Fruit fly (Drosophila melanogaster) whole organism, embryonic: ENCODE data around the gene CG13077.
A peak's percentile ranks its signal among the peaks of the same experiment; 100 is the strongest.

ENCODE experiments used
- Abd-B ChIP-seq: fragments of 200-800 bp; sonication (Bioruptor generic); optimal IDR thresholded peaks from 2 replicates; lab custom pipeline; 2018; ENCODE audit warnings: missing biosample characterization, mild to moderate bottlenecking, missing genetic modification characterization, moderate library complexity
- Atf3 ChIP-seq: fragments of 200-800 bp; sonication (Bioruptor generic); optimal IDR thresholded peaks from 3 replicates; lab custom pipeline; 2016; ENCODE audit warnings: missing biosample characterization, missing genetic modification characterization
- BtbVII ChIP-seq: fragments of 200-800 bp; sonication (Bioruptor generic); optimal IDR thresholded peaks from 3 replicates; lab custom pipeline; 2017; ENCODE audit warnings: missing biosample characterization, mild to moderate bottlenecking, missing genetic modification characterization
- CG12071 ChIP-seq: fragments of 200-800 bp; sonication (Bioruptor generic); optimal IDR thresholded peaks from 3 replicates; lab custom pipeline; 2018; ENCODE audit warnings: missing biosample characterization, mild to moderate bottlenecking, missing genetic modification characterization
- CG14441 ChIP-seq: fragments of 200-800 bp; sonication (Bioruptor generic); IDR thresholded peaks from 2 replicates; pipeline ENCODE4 v1.3.6; 2022; ENCODE audit warnings: missing biosample characterization, missing genetic modification characterization
- CG15073 ChIP-seq: fragments of 200-800 bp; sonication (Bioruptor generic); optimal IDR thresholded peaks from 2 replicates; lab custom pipeline; 2016; ENCODE audit warnings: missing biosample characterization, missing genetic modification characterization
- CG17829 ChIP-seq: fragments of 200-800 bp; optimal IDR thresholded peaks from 2 replicates; lab custom pipeline; 2019; ENCODE audit warnings: missing biosample characterization, mild to moderate bottlenecking, missing genetic modification characterization, moderate library complexity
- CG18262 ChIP-seq: fragments of 200-800 bp; optimal IDR thresholded peaks from 3 replicates; lab custom pipeline; 2019; ENCODE audit warnings: missing biosample characterization, mild to moderate bottlenecking, missing genetic modification characterization, moderate library complexity
- CG18619 ChIP-seq: fragments of 200-800 bp; sonication (Bioruptor generic); optimal IDR thresholded peaks from 3 replicates; lab custom pipeline; 2017; ENCODE audit warnings: missing biosample characterization, mild to moderate bottlenecking, missing genetic modification characterization
- CG2116 ChIP-seq: fragments of 200-800 bp; sonication (Bioruptor generic); optimal IDR thresholded peaks from 3 replicates; lab custom pipeline; 2018; ENCODE audit warnings: missing biosample characterization, mild to moderate bottlenecking, missing genetic modification characterization
- CG5953 ChIP-seq: fragments of 200-800 bp; sonication (Bioruptor generic); IDR thresholded peaks from 2 replicates; pipeline ENCODE4 v1.3.6; 2022; ENCODE audit warnings: missing biosample characterization, missing genetic modification characterization
- CG6683 ChIP-seq: fragments of 200-800 bp; sonication (Bioruptor generic); optimal IDR thresholded peaks from 2 replicates; lab custom pipeline; 2017; ENCODE audit warnings: missing biosample characterization, mild to moderate bottlenecking, missing genetic modification characterization, missing genetic modification reagents
- CG8478 ChIP-seq: fragments of >200 bp; optimal IDR thresholded peaks from 2 replicates; lab custom pipeline; 2018
- CG8944 ChIP-seq: fragments of 200-800 bp; sonication (Bioruptor generic); optimal IDR thresholded peaks from 3 replicates; lab custom pipeline; 2016; ENCODE audit warnings: missing biosample characterization, missing genetic modification characterization
- CHES-1-like ChIP-seq: fragments of 200-800 bp; sonication (Bioruptor generic); optimal IDR thresholded peaks from 2 replicates; lab custom pipeline; 2016; ENCODE audit warnings: missing biosample characterization, missing genetic modification characterization
- Chrac-16 ChIP-seq: fragments of 200-800 bp; sonication (Bioruptor generic); optimal IDR thresholded peaks from 3 replicates; lab custom pipeline; 2016; ENCODE audit warnings: missing biosample characterization, missing genetic modification characterization
- Dll ChIP-seq: fragments of 200-800 bp; sonication (Bioruptor generic); IDR thresholded peaks from 4 replicates; pipeline ENCODE4 v1.3.6; 2022; ENCODE audit warnings: missing biosample characterization, missing genetic modification characterization; ENCODE audit not compliant: partially characterized antibody
- Drgx ChIP-seq: fragments of 200-800 bp; sonication (Bioruptor generic); IDR thresholded peaks from 2 replicates; pipeline ENCODE4 v1.3.6; 2022; ENCODE audit warnings: missing biosample characterization, missing genetic modification characterization
- Hey ChIP-seq: fragments of 200-800 bp; sonication (Bioruptor generic); optimal IDR thresholded peaks from 3 replicates; lab custom pipeline; 2018; ENCODE audit warnings: missing biosample characterization, mild to moderate bottlenecking, missing genetic modification characterization
- HmgD ChIP-seq: fragments of 200-800 bp; sonication (Bioruptor generic); optimal IDR thresholded peaks from 3 replicates; lab custom pipeline; 2016; ENCODE audit warnings: missing biosample characterization, missing genetic modification characterization
- Hr51 ChIP-seq, 2 experiments: fragments of 200-800 bp; sonication (Bioruptor generic); optimal IDR thresholded peaks; 2 replicates in 1 of 2; 3 replicates in 1 of 2; lab custom pipeline; 2016 to 2018; ENCODE audit warnings: missing biosample characterization in 2 of 2, missing genetic modification characterization in 2 of 2, mild to moderate bottlenecking in 1 of 2, moderate library complexity in 1 of 2
- Jarid2 ChIP-seq: fragments of 200-800 bp; sonication (Bioruptor generic); optimal IDR thresholded peaks from 3 replicates; lab custom pipeline; 2017; ENCODE audit warnings: mild to moderate bottlenecking, missing biosample characterization, missing genetic modification reagents, missing genetic modification characterization
- Mes4 ChIP-seq: fragments of 200-800 bp; sonication (Bioruptor generic); optimal IDR thresholded peaks from 2 replicates; lab custom pipeline; 2016; ENCODE audit warnings: missing biosample characterization, missing genetic modification characterization
- Neu2 ChIP-seq: fragments of 200-800 bp; sonication (Bioruptor generic); optimal IDR thresholded peaks from 3 replicates; lab custom pipeline; 2016; ENCODE audit warnings: missing biosample characterization, missing genetic modification characterization, borderline replicate concordance
- Nf-YC ChIP-seq: fragments of 200-800 bp; optimal IDR thresholded peaks from 3 replicates; lab custom pipeline; 2019; ENCODE audit warnings: missing biosample characterization, mild to moderate bottlenecking, missing genetic modification characterization, moderate library complexity
- Poxn ChIP-seq: fragments of 200-800 bp; sonication (Bioruptor generic); IDR thresholded peaks from 2 replicates; pipeline ENCODE4 v1.3.6; 2022; ENCODE audit warnings: missing biosample characterization, missing genetic modification characterization
- Sin3A ChIP-seq: fragments of >200 bp; optimal IDR thresholded peaks from 2 replicates; lab custom pipeline; 2018
- Sox100B ChIP-seq: fragments of 200-800 bp; sonication (Bioruptor generic); optimal IDR thresholded peaks from 3 replicates; lab custom pipeline; 2018; ENCODE audit warnings: missing biosample characterization, mild to moderate bottlenecking, missing genetic modification characterization
- Usf ChIP-seq: fragments of 200-800 bp; sonication (Bioruptor generic); optimal IDR thresholded peaks from 2 replicates; lab custom pipeline; 2017; ENCODE audit warnings: missing genotype, missing biosample characterization, missing genetic modification characterization
- ab ChIP-seq: fragments of 200-800 bp; sonication (Bioruptor generic); optimal IDR thresholded peaks from 2 replicates; lab custom pipeline; 2016; ENCODE audit warnings: missing biosample characterization, missing genetic modification characterization
- cas ChIP-seq: fragments of 200-800 bp; sonication (Bioruptor generic); IDR thresholded peaks from 2 replicates; pipeline ENCODE4 v1.3.6; 2022; ENCODE audit warnings: missing biosample characterization, missing genetic modification characterization
- ems ChIP-seq: fragments of 200-800 bp; sonication (Bioruptor generic); optimal IDR thresholded peaks from 3 replicates; lab custom pipeline; 2016; ENCODE audit warnings: missing biosample characterization, missing genetic modification characterization
- en ChIP-seq: fragments of 200-800 bp; sonication (Bioruptor generic); optimal IDR thresholded peaks from 2 replicates; lab custom pipeline; 2016; ENCODE audit warnings: missing biosample characterization, missing genetic modification characterization
- esg ChIP-seq: fragments of 200-800 bp; sonication (Bioruptor generic); conservative IDR thresholded peaks from 2 replicates; pipeline ENCODE4 v1.3.6; 2022; ENCODE audit warnings: missing biosample characterization, missing genetic modification characterization
- fd64A ChIP-seq: fragments of 200-800 bp; sonication (Bioruptor generic); optimal IDR thresholded peaks from 3 replicates; lab custom pipeline; 2018; ENCODE audit warnings: missing biosample characterization, mild to moderate bottlenecking, missing genetic modification characterization
- gcm ChIP-seq: fragments of 200-800 bp; sonication (Bioruptor generic); optimal IDR thresholded peaks from 2 replicates; lab custom pipeline; 2019; ENCODE audit warnings: missing biosample characterization, mild to moderate bottlenecking, missing genetic modification characterization, moderate library complexity
- gsb ChIP-seq: fragments of 200-800 bp; sonication (Bioruptor generic); IDR thresholded peaks from 2 replicates; pipeline ENCODE4 v1.3.6; 2022; ENCODE audit warnings: missing biosample characterization, missing genetic modification characterization
- jumu ChIP-seq: fragments of 200-800 bp; sonication (Bioruptor generic); optimal IDR thresholded peaks from 3 replicates; lab custom pipeline; 2016; ENCODE audit warnings: missing biosample characterization, missing genetic modification characterization
- lmd ChIP-seq: fragments of 200-800 bp; sonication (Bioruptor generic); IDR thresholded peaks from 2 replicates; pipeline ENCODE4 v1.3.6; 2022; ENCODE audit warnings: missing biosample characterization, missing genetic modification characterization
- nerfin-2 ChIP-seq: fragments of 200-800 bp; sonication (Bioruptor generic); IDR thresholded peaks from 2 replicates; pipeline ENCODE4 v1.3.6; 2022; ENCODE audit warnings: missing biosample characterization, missing genetic modification characterization; ENCODE audit not compliant: partially characterized antibody
- oc ChIP-seq: fragments of 200-800 bp; sonication (Bioruptor generic); optimal IDR thresholded peaks from 2 replicates; lab custom pipeline; 2018; ENCODE audit warnings: missing biosample characterization, mild to moderate bottlenecking, missing genetic modification characterization, moderate library complexity
- onecut ChIP-seq: fragments of 200-800 bp; sonication (Bioruptor generic); IDR thresholded peaks from 2 replicates; pipeline ENCODE4 v1.3.6; 2022; ENCODE audit warnings: missing biosample characterization, missing genetic modification characterization
- pnt ChIP-seq: fragments of 200-800 bp; sonication (Bioruptor generic); optimal IDR thresholded peaks from 3 replicates; lab custom pipeline; 2016; ENCODE audit warnings: missing biosample characterization, missing genetic modification characterization
- shn ChIP-seq: fragments of 200-800 bp; sonication (Bioruptor generic); optimal IDR thresholded peaks from 3 replicates; lab custom pipeline; 2016; ENCODE audit warnings: missing biosample characterization, missing genetic modification characterization
- sima ChIP-seq: fragments of 200-800 bp; sonication (Bioruptor generic); optimal IDR thresholded peaks from 2 replicates; lab custom pipeline; 2016; ENCODE audit warnings: missing biosample characterization, missing genetic modification characterization
- sqz ChIP-seq: fragments of 200-800 bp; sonication (Bioruptor generic); optimal IDR thresholded peaks from 3 replicates; lab custom pipeline; 2018; ENCODE audit warnings: missing biosample characterization, mild to moderate bottlenecking, missing genetic modification characterization
- stwl ChIP-seq: fragments of 200-800 bp; sonication (Bioruptor generic); optimal IDR thresholded peaks from 3 replicates; lab custom pipeline; 2018; ENCODE audit warnings: missing biosample characterization, mild to moderate bottlenecking, missing genetic modification characterization, moderate library complexity
- sug ChIP-seq: fragments of 200-800 bp; optimal IDR thresholded peaks from 2 replicates; lab custom pipeline; 2019; ENCODE audit warnings: missing biosample characterization, mild to moderate bottlenecking, missing genetic modification characterization, moderate library complexity
- tgo ChIP-seq: fragments of 200-800 bp; sonication (Bioruptor generic); IDR thresholded peaks from 3 replicates; pipeline ENCODE4 v1.3.6; 2022; ENCODE audit warnings: missing biosample characterization, missing genetic modification characterization
- twi ChIP-seq: fragments of 200-800 bp; optimal IDR thresholded peaks from 2 replicates; lab custom pipeline; 2019; ENCODE audit warnings: missing biosample characterization, mild to moderate bottlenecking, missing genetic modification characterization, moderate library complexity
- yki ChIP-seq: fragments of >200 bp; optimal IDR thresholded peaks from 3 replicates; lab custom pipeline; 2018

Gene CG13077

dm6 chr2L:19575626-19576298 lies 10.1 kb downstream of the CG13077 start (continued):
- TF ChIP-seq Mes4 (GFP tag; lab: Kevin White, UChicago) (peak; percentile 93), Abd-B (GFP tag; lab: Kevin White, UChicago) (peak; percentile 97), CG18262 (tag; lab: Kevin White, UChicago) (peak; percentile 97), cas (peak; percentile 74), jumu (GFP tag; lab: Kevin White, UChicago) (peak; percentile 97), sima (peak; percentile 89), BtbVII (peak; percentile 94), Hr51 (GFP tag; optimal IDR thresholded peaks at IDR 0.05; lab: Kevin White, UChicago) (peak; percentile 96 to 97), CG6683 (peak; percentile 86), en (peak; percentile 94), oc (tag; lab: Kevin White, UChicago) (peak; percentile 87), CG17829 (tag; lab: Kevin White, UChicago) (peak; percentile 97), nerfin-2 (no peak), Sox100B (peak; percentile 97), Jarid2 (GFP tag; lab: Kevin White, UChicago) (peak; percentile 81), gsb (GFP tag; lab: Robert Waterston, UW) (peak; percentile 90), CG5953 (peak; percentile 70), twi (peak; percentile 88), CG2116 (GFP tag; lab: Kevin White, UChicago) (peak; percentile 87), tgo (GFP tag; lab: Robert Waterston, UW) (peak; percentile 92), CG14441 (GFP tag; lab: Robert Waterston, UW) (peak; percentile 94), CG8944 (GFP tag; lab: Kevin White, UChicago) (peak; percentile 94), CG8478 (lab: Kevin White, UChicago) (peak; percentile 63), fd64A (peak; percentile 81), Neu2 (peak; percentile 91), sqz (GFP tag; lab: Kevin White, UChicago) (peak; percentile 86), sug (tag; lab: Kevin White, UChicago) (peak; percentile 89), Usf (GFP tag; lab: Kevin White, UChicago) (peak; percentile 93), Drgx (peak; percentile 95), Hey (tag; lab: Kevin White, UChicago) (peak; percentile 63), yki (lab: Kevin White, UChicago) (peak; percentile 60), ab (GFP tag; lab: Kevin White, UChicago) (peak; percentile 54), pnt (GFP tag; lab: Kevin White, UChicago) (peak; percentile 96), Dll (GFP tag; lab: Robert Waterston, UW) (no peak), lmd (GFP tag; lab: Robert Waterston, UW) (peak; percentile 97), CHES-1-like (GFP tag; lab: Kevin White, UChicago) (peak; percentile 96), CG15073 (GFP tag; lab: Kevin White, UChicago) (peak; percentile 80), stwl (tag; lab: Kevin White, UChicago) (peak; percentile 16), Sin3A (lab: Kevin White, UChicago) (no peak), CG18619 (GFP tag; lab: Kevin White, UChicago) (peak; percentile 98), Nf-YC (tag; lab: Kevin White, UChicago) (peak; percentile 89), Atf3 (GFP tag; lab: Kevin White, UChicago) (peak; percentile 95), CG12071 (GFP tag; lab: Kevin White, UChicago) (peak; percentile 92), esg (peak; percentile 97), onecut (GFP tag; lab: Robert Waterston, UW) (peak; percentile 73), gcm (peak; percentile 85), HmgD (GFP tag; lab: Kevin White, UChicago) (peak; percentile 63), ems (GFP tag; lab: Kevin White, UChicago) (peak; percentile 98), Poxn (GFP tag; lab: Robert Waterston, UW) (peak; percentile 84), shn (peak; percentile 97), Chrac-16 (GFP tag; lab: Kevin White, UChicago) (peak; percentile 96)
